Worm (Caenorhabditis elegans) whole organism, mixed stage, embryonic: ENCODE results near the gene C04E7.3.

Experiments used
- nhr-12 ChIP-seq: fragments of 150-350 bp; optimal IDR thresholded peaks from 2 replicates; lab custom pipeline; 2014; ENCODE audit warnings: missing biosample characterization, missing genetic modification characterization
- snpc-4 ChIP-seq: fragments of 150-350 bp; optimal IDR thresholded peaks from 2 replicates; lab custom pipeline; 2014; ENCODE audit warnings: missing biosample characterization, missing genetic modification characterization
- tbx-8 ChIP-seq: fragments of 200-800 bp; sonication (Bioruptor generic); optimal IDR thresholded peaks from 2 replicates; lab custom pipeline; 2018; ENCODE audit warnings: mild to moderate bottlenecking, missing genetic modification characterization, moderate library complexity, missing compliant biosample characterization
- unc-39 ChIP-seq: fragments of 150-350 bp; optimal IDR thresholded peaks from 2 replicates; lab custom pipeline; 2014; ENCODE audit warnings: missing biosample characterization, missing genetic modification characterization

ce11 chrX:296934-297333 lies 50.1 kb downstream of the C04E7.3 start, which contains the start of gene R57.2:
- TF ChIP-seq tbx-8 (GFP tag; lab: Kevin White, UChicago) (no peak), snpc-4 (no peak), unc-39 (no peak), nhr-12 (tag; lab: Kevin White, UChicago) (no peak)
